Fruit fly (Drosophila melanogaster): ENCODE data around the gene peg.

dm6 chr3R:21066469-21067284 is 42.7 kb upstream of the peg start:
- no peak for TF ChIP-seq usp (GFP tag; optimal IDR thresholded peaks at IDR 0.05)
- no peak for TF ChIP-seq CG9705 (GFP tag; optimal IDR thresholded peaks at IDR 0.05)
- TF ChIP-seq jim (GFP tag; optimal IDR thresholded peaks at IDR 0.05): no peak
- TF ChIP-seq lola (GFP tag; optimal IDR thresholded peaks at IDR 0.05): no peak
- TF ChIP-seq br (GFP tag; optimal IDR thresholded peaks at IDR 0.05): no peak
- TF ChIP-seq h (GFP tag; optimal IDR thresholded peaks at IDR 0.05): no peak
- no peak for TF ChIP-seq Hr83 (GFP tag; optimal IDR thresholded peaks at IDR 0.05; ENCODE audit: poor library complexity, severe bottlenecking)
- no peak for TF ChIP-seq Sp1 (GFP tag; optimal IDR thresholded peaks at IDR 0.05)
- no peak for TF ChIP-seq fru (GFP tag; optimal IDR thresholded peaks at IDR 0.05)

All from whole organism, wandering third instar larva.